Worm (Caenorhabditis elegans): Measurements from ENCODE around the gene dpy-4.

The dpy-4 gene

DNA sequence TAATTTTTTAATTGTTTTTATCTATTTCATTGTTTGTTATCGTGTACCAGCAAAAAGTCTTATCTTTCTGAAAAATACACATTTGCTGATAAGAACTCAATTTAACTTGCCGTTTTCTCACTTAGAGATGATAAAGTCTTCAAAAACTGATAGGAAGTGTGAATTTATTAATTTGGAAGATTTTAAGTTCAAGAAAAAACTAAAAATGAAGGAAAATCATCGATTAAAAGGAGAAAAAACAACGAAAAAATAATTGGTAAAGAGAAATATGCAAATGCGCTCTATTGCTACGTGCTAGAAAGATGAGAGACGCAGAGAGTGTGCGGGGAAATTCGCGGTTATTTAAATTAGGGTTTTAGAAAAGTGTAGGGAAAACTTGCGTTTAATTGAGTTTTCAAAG is 27.2 kb downstream of the dpy-4 start (continued):
- TF ChIP-seq rcor-1 (GFP tag; IDR thresholded peaks at IDR 0.05), result peak; percentile 62
- 0 out of 2 replicates have a peak, but pooled peaks have one; percentile 6 for TF ChIP-seq hsf-1 (GFP tag; IDR thresholded peaks at IDR 0.05)
- TF ChIP-seq snpc-3.4 (tag; optimal IDR thresholded peaks at IDR 0.05), result peak; percentile 33
- TF ChIP-seq attf-6 (GFP tag; IDR thresholded peaks at IDR 0.05), result peak; percentile 98
- peak; percentile 11 for TF ChIP-seq tlf-1 (GFP tag; optimal IDR thresholded peaks at IDR 0.05)
- TF ChIP-seq efl-1 (GFP tag; optimal IDR thresholded peaks at IDR 0.05), result peak; percentile 83
- TF ChIP-seq F23B12.7 (tag; optimal IDR thresholded peaks at IDR 0.05; ENCODE audit: insufficient read depth), result no peak
- peak; percentile 74 for TF ChIP-seq tbp1 (GFP tag; optimal IDR thresholded peaks at IDR 0.05)
- peak; percentile 68 for TF ChIP-seq F33H1.4 (GFP tag; IDR thresholded peaks at IDR 0.05)
- no peak for TF ChIP-seq hlh-12 (tag; optimal IDR thresholded peaks at IDR 0.05)
- peak; percentile 91 for TF ChIP-seq lin-54 (GFP tag; optimal IDR thresholded peaks at IDR 0.05)
- peak; percentile 44 for TF ChIP-seq nhr-80 (tag; optimal IDR thresholded peaks at IDR 0.05)
- peak; percentile 88 for TF ChIP-seq dpl-1 (GFP tag; optimal IDR thresholded peaks at IDR 0.05)

DNA sequence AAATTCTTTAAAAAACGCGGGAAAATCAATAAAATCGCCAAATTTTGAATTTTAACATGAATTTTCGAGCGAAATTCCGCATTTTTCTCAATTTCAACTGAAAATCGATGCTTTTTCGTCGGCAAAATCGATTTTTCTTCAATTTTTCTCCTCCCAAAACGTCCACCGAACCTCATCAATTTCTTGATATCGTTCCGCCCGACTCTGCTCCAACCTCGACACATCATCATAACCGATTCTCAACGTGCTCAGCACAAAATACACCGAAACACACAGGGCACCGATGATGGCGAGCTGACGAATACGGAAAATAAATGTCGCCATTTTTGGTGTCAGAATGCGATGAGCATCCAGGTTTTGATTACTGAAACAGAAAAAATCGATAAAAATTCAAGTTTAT is 28.0 kb downstream of the dpy-4 start, which contains the start of gene Y41E3.1:
Y41E3.1 (minus strand) TSS at position 324 of the 400 bp plus-strand sequence.
- no peak for TF ChIP-seq F10E7.11 (tag; optimal IDR thresholded peaks at IDR 0.05)
- no peak for TF ChIP-seq F23B12.7 (tag; optimal IDR thresholded peaks at IDR 0.05; ENCODE audit: insufficient read depth)
- TF ChIP-seq aptf-3 (GFP tag; IDR thresholded peaks at IDR 0.05), result no peak
- TF ChIP-seq Y95B8A.8 (GFP tag; IDR thresholded peaks at IDR 0.05), result 0 out of 2 replicates have a peak, but pooled peaks have one; percentile 60
- TF ChIP-seq Y53G8AR.9 (GFP tag; conservative IDR thresholded peaks at IDR 0.05), result no peak
- no peak for TF ChIP-seq K12H6.12 (tag; optimal IDR thresholded peaks at IDR 0.05)
- TF ChIP-seq hsf-1 (GFP tag; IDR thresholded peaks at IDR 0.05), result peak; percentile 65
- TF ChIP-seq sdz-38 (tag; optimal IDR thresholded peaks at IDR 0.05), result no peak
- no peak for TF ChIP-seq nhr-120 (GFP tag; IDR thresholded peaks at IDR 0.05)
- no peak for TF ChIP-seq athp-1 (tag; optimal IDR thresholded peaks at IDR 0.05)
- TF ChIP-seq lsl-1 (GFP tag; optimal IDR thresholded peaks at IDR 0.05), result no peak
- peak; percentile 12 for TF ChIP-seq snpc-1.3 (tag; optimal IDR thresholded peaks at IDR 0.05; ENCODE audit: insufficient read depth)
- 0 out of 2 replicates have a peak, but pooled peaks have one; percentile 24 for TF ChIP-seq hmg-1.2 (GFP tag; IDR thresholded peaks at IDR 0.05)
- TF ChIP-seq madf-3 (GFP tag; IDR thresholded peaks at IDR 0.05), result peak; percentile 57; the same call in 1 of the 2 replicates
- TF ChIP-seq madf-6 (GFP tag; IDR thresholded peaks at IDR 0.05), result 0 out of 2 replicates have a peak, but pooled peaks have one; percentile 32
- TF ChIP-seq F49E8.2 (tag; optimal IDR thresholded peaks at IDR 0.05; ENCODE audit: insufficient read depth), result no peak
- no peak for TF ChIP-seq F55B11.4 (tag; optimal IDR thresholded peaks at IDR 0.05; ENCODE audit: borderline replicate concordance, insufficient read depth)
- peak; percentile 32 for TF ChIP-seq lin-54 (GFP tag; optimal IDR thresholded peaks at IDR 0.05)
- TF ChIP-seq nhr-80 (tag; optimal IDR thresholded peaks at IDR 0.05), result no peak
- no peak for TF ChIP-seq pha-4 (tag; optimal IDR thresholded peaks at IDR 0.05)
- peak; percentile 54 for TF ChIP-seq mcd-1 (GFP tag; IDR thresholded peaks at IDR 0.05)
- TF ChIP-seq attf-6 (GFP tag; IDR thresholded peaks at IDR 0.05), result peak; percentile 96
- no peak for TF ChIP-seq lin-35 (GFP tag; optimal IDR thresholded peaks at IDR 0.05)
- no peak for TF ChIP-seq him-1 (tag; optimal IDR thresholded peaks at IDR 0.05)
- TF ChIP-seq ekl-4 (GFP tag; IDR thresholded peaks at IDR 0.05), result no peak
- TF ChIP-seq F33H1.4 (GFP tag; IDR thresholded peaks at IDR 0.05), result 0 out of 2 replicates have a peak, but pooled peaks have one; percentile 8
- no peak for TF ChIP-seq F22D6.2 (tag; optimal IDR thresholded peaks at IDR 0.05)
- TF ChIP-seq tbp1 (GFP tag; optimal IDR thresholded peaks at IDR 0.05), result peak; percentile 14
- 0 out of 2 replicates have a peak, but pooled peaks have one; percentile 24 for TF ChIP-seq D2030.7 (GFP tag; IDR thresholded peaks at IDR 0.05)
- TF ChIP-seq C06A6.2 (GFP tag; conservative IDR thresholded peaks at IDR 0.05), result no peak
- TF ChIP-seq snpc-4 (GFP tag; optimal IDR thresholded peaks at IDR 0.05), result peak; percentile 43
- TF ChIP-seq snpc-4 (tag; optimal IDR thresholded peaks at IDR 0.05), result peak in 1 of 4 experiments; percentile 87
- no peak for TF ChIP-seq hlh-26 (GFP tag; conservative IDR thresholded peaks at IDR 0.05)
- 0 out of 2 replicates have a peak, but pooled peaks have one; percentile 45 for TF ChIP-seq pbrm-1 (GFP tag; IDR thresholded peaks at IDR 0.05)
- no peak for TF ChIP-seq zfh-2 (GFP tag; conservative IDR thresholded peaks at IDR 0.05)
- no peak for TF ChIP-seq ama-1 (optimal IDR thresholded peaks at IDR 0.05)
- peak in 1 of 2 experiments; percentile 20 for TF ChIP-seq ama-1 (GFP tag; optimal IDR thresholded peaks at IDR 0.05)
- no peak for TF ChIP-seq sptf-2 (GFP tag; optimal IDR thresholded peaks at IDR 0.05)
- TF ChIP-seq B0035.1 (tag; optimal IDR thresholded peaks at IDR 0.05), result no peak
